Fruit fly (Drosophila melanogaster) whole organism, embryonic: ENCODE data around the gene sws.
A peak's percentile ranks its signal among the peaks of the same experiment; 100 is the strongest.

Source experiments
- Abd-B ChIP-seq: fragments of 200-800 bp; sonication (Bioruptor generic); optimal IDR thresholded peaks from 2 replicates; lab custom pipeline; 2018; ENCODE audit warnings: missing biosample characterization, mild to moderate bottlenecking, missing genetic modification characterization, moderate library complexity
- B-H2 ChIP-seq: fragments of 200-800 bp; sonication (Bioruptor generic); optimal IDR thresholded peaks from 2 replicates; lab custom pipeline; 2018; ENCODE audit warnings: missing biosample characterization, mild to moderate bottlenecking, missing genetic modification characterization
- Bteb2 ChIP-seq: fragments of 200-800 bp; sonication (Bioruptor generic); optimal IDR thresholded peaks from 2 replicates; lab custom pipeline; 2016; ENCODE audit warnings: missing biosample characterization, missing genetic modification characterization
- CG1024 ChIP-seq: fragments of 200-800 bp; sonication (Bioruptor generic); IDR thresholded peaks from 2 replicates; pipeline ENCODE4 v1.3.6; 2022; ENCODE audit warnings: missing biosample characterization, missing genetic modification characterization
- CG13296 ChIP-seq: fragments of 200-800 bp; sonication (Bioruptor generic); optimal IDR thresholded peaks from 3 replicates; lab custom pipeline; 2018; ENCODE audit warnings: missing biosample characterization, mild to moderate bottlenecking, missing genetic modification characterization
- CG14860 ChIP-seq: fragments of 200-800 bp; sonication (Bioruptor generic); IDR thresholded peaks from 3 replicates; pipeline ENCODE4 v1.3.6; 2022; ENCODE audit warnings: missing biosample characterization, missing genetic modification characterization; ENCODE audit not compliant: partially characterized antibody
- CG15601 ChIP-seq: fragments of 200-800 bp; sonication (Bioruptor generic); optimal IDR thresholded peaks from 3 replicates; lab custom pipeline; 2019; ENCODE audit warnings: missing biosample characterization, mild to moderate bottlenecking, missing genetic modification characterization, moderate library complexity
- CG1792 ChIP-seq: fragments of 200-800 bp; sonication (Bioruptor generic); optimal IDR thresholded peaks from 2 replicates; lab custom pipeline; 2016; ENCODE audit warnings: missing biosample characterization, missing genetic modification characterization
- CG2129 ChIP-seq: fragments of 200-800 bp; sonication (Bioruptor generic); IDR thresholded peaks from 2 replicates; pipeline ENCODE4 v1.3.6; 2022; ENCODE audit warnings: missing biosample characterization, missing genetic modification characterization; ENCODE audit not compliant: partially characterized antibody
- CG2199 ChIP-seq: fragments of 200-800 bp; sonication (Bioruptor generic); IDR thresholded peaks from 3 replicates; pipeline ENCODE4 v1.3.6; 2022; ENCODE audit warnings: missing biosample characterization, missing genetic modification characterization
- CG30020 ChIP-seq: fragments of 200-800 bp; optimal IDR thresholded peaks from 2 replicates; lab custom pipeline; 2019; ENCODE audit warnings: missing biosample characterization, mild to moderate bottlenecking, missing genetic modification characterization, moderate library complexity
- CG31441 ChIP-seq: fragments of 200-800 bp; sonication (Bioruptor generic); IDR thresholded peaks from 2 replicates; pipeline ENCODE4 v1.3.6; 2022; ENCODE audit warnings: missing biosample characterization, missing genetic modification characterization
- CG3163 ChIP-seq: fragments of 200-800 bp; sonication (Bioruptor generic); optimal IDR thresholded peaks from 3 replicates; lab custom pipeline; 2016; ENCODE audit warnings: missing biosample characterization, missing genetic modification characterization
- CG32767 ChIP-seq: fragments of 200-800 bp; sonication (Bioruptor generic); IDR thresholded peaks from 2 replicates; pipeline ENCODE4 v1.3.6; 2022; ENCODE audit warnings: missing biosample characterization, missing genetic modification characterization
- CG3838 ChIP-seq: fragments of 200-800 bp; sonication (Bioruptor generic); optimal IDR thresholded peaks from 3 replicates; lab custom pipeline; 2016; ENCODE audit warnings: missing biosample characterization, missing genetic modification characterization
- CG3847 ChIP-seq: fragments of 200-800 bp; sonication (Bioruptor generic); IDR thresholded peaks from 2 replicates; pipeline ENCODE4 v1.3.6; 2022; ENCODE audit warnings: missing biosample characterization, missing genetic modification characterization
- CG4424 ChIP-seq: fragments of 200-800 bp; sonication (Bioruptor generic); optimal IDR thresholded peaks from 3 replicates; lab custom pipeline; 2016; ENCODE audit warnings: missing biosample characterization, missing genetic modification characterization
- CG5180 ChIP-seq: fragments of 200-800 bp; sonication (Bioruptor generic); optimal IDR thresholded peaks from 3 replicates; lab custom pipeline; 2017; ENCODE audit warnings: missing biosample characterization, missing genetic modification characterization, mild to moderate bottlenecking, moderate library complexity, missing genetic modification reagents
- CG5953 ChIP-seq: fragments of 200-800 bp; sonication (Bioruptor generic); IDR thresholded peaks from 2 replicates; pipeline ENCODE4 v1.3.6; 2022; ENCODE audit warnings: missing biosample characterization, missing genetic modification characterization
- CG7372 ChIP-seq: fragments of 200-800 bp; sonication (Bioruptor generic); IDR thresholded peaks from 2 replicates; pipeline ENCODE4 v1.3.6; 2022; ENCODE audit warnings: missing biosample characterization, missing genetic modification characterization
- CG7928 ChIP-seq: fragments of 200-800 bp; sonication (Bioruptor generic); optimal IDR thresholded peaks from 2 replicates; lab custom pipeline; 2017; ENCODE audit warnings: missing biosample characterization, mild to moderate bottlenecking, missing genetic modification characterization
- CG8089 ChIP-seq: fragments of 200-800 bp; sonication (Bioruptor generic); optimal IDR thresholded peaks from 3 replicates; lab custom pipeline; 2016; ENCODE audit warnings: missing biosample characterization, missing genetic modification characterization
- CG8924 ChIP-seq: fragments of 200-800 bp; optimal IDR thresholded peaks from 3 replicates; lab custom pipeline; 2019; ENCODE audit warnings: missing biosample characterization, mild to moderate bottlenecking, missing genetic modification characterization, moderate library complexity
- CG9932 ChIP-seq: fragments of 200-800 bp; sonication (Bioruptor generic); IDR thresholded peaks from 2 replicates; pipeline ENCODE4 v1.3.6; 2022; ENCODE audit warnings: missing biosample characterization, missing genetic modification characterization
- CHES-1-like ChIP-seq: fragments of 200-800 bp; sonication (Bioruptor generic); optimal IDR thresholded peaks from 2 replicates; lab custom pipeline; 2016; ENCODE audit warnings: missing biosample characterization, missing genetic modification characterization
- Dad ChIP-seq: fragments of 200-800 bp; sonication (Bioruptor generic); optimal IDR thresholded peaks from 3 replicates; lab custom pipeline; 2016; ENCODE audit warnings: missing biosample characterization, missing genetic modification characterization
- E2f2 ChIP-seq: fragments of 200-800 bp; sonication (Bioruptor generic); IDR thresholded peaks from 2 replicates; pipeline ENCODE4 v1.3.6; 2022; ENCODE audit warnings: missing biosample characterization, missing genetic modification characterization
- Gsc ChIP-seq: fragments of 200-800 bp; sonication (Bioruptor generic); IDR thresholded peaks from 2 replicates; pipeline ENCODE4 v1.3.6; 2022; ENCODE audit warnings: missing biosample characterization, missing genetic modification characterization
- HHEX ChIP-seq: fragments of 200-800 bp; sonication (Bioruptor generic); optimal IDR thresholded peaks from 3 replicates; lab custom pipeline; 2017; ENCODE audit warnings: missing biosample characterization, mild to moderate bottlenecking, missing genetic modification characterization, missing genetic modification reagents
- HmgD ChIP-seq: fragments of 200-800 bp; sonication (Bioruptor generic); optimal IDR thresholded peaks from 3 replicates; lab custom pipeline; 2016; ENCODE audit warnings: missing biosample characterization, missing genetic modification characterization
- HmgZ ChIP-seq: fragments of 200-800 bp; sonication (Bioruptor generic); optimal IDR thresholded peaks from 2 replicates; lab custom pipeline; 2018; ENCODE audit warnings: missing biosample characterization, mild to moderate bottlenecking, missing genetic modification characterization
- Lpt ChIP-seq: fragments of >200 bp; optimal IDR thresholded peaks from 2 replicates; lab custom pipeline; 2018; ENCODE audit warnings: missing biosample characterization, missing genetic modification characterization
- Mes4 ChIP-seq: fragments of 200-800 bp; sonication (Bioruptor generic); optimal IDR thresholded peaks from 2 replicates; lab custom pipeline; 2016; ENCODE audit warnings: missing biosample characterization, missing genetic modification characterization
- Scr ChIP-seq: fragments of 200-800 bp; sonication (Bioruptor generic); IDR thresholded peaks from 2 replicates; pipeline ENCODE4 v1.3.6; 2022; ENCODE audit warnings: missing biosample characterization, missing genetic modification characterization; ENCODE audit not compliant: partially characterized antibody
- ara ChIP-seq: fragments of 200-800 bp; sonication (Bioruptor generic); IDR thresholded peaks from 2 replicates; pipeline ENCODE4 v1.3.6; 2022; ENCODE audit warnings: missing biosample characterization, missing genetic modification characterization
- ato ChIP-seq: fragments of 200-800 bp; sonication (Bioruptor generic); IDR thresholded peaks from 2 replicates; pipeline ENCODE4 v1.3.6; 2022; ENCODE audit warnings: missing biosample characterization, missing genetic modification characterization; ENCODE audit not compliant: partially characterized antibody
- bcd ChIP-seq: fragments of 200-800 bp; sonication (Bioruptor generic); optimal IDR thresholded peaks from 2 replicates; lab custom pipeline; 2017; ENCODE audit warnings: missing biosample characterization, mild to moderate bottlenecking, missing genetic modification characterization
- cas ChIP-seq: fragments of 200-800 bp; sonication (Bioruptor generic); IDR thresholded peaks from 2 replicates; pipeline ENCODE4 v1.3.6; 2022; ENCODE audit warnings: missing biosample characterization, missing genetic modification characterization
- caup ChIP-seq: fragments of 200-800 bp; sonication (Bioruptor generic); optimal IDR thresholded peaks from 3 replicates; lab custom pipeline; 2017; ENCODE audit warnings: missing biosample characterization, mild to moderate bottlenecking, missing genetic modification characterization, moderate library complexity; ENCODE audit not compliant: severe bottlenecking
- dati ChIP-seq: fragments of 200-800 bp; sonication (Bioruptor generic); IDR thresholded peaks from 2 replicates; pipeline ENCODE4 v1.3.6; 2022; ENCODE audit warnings: missing biosample characterization, missing genetic modification characterization
- her ChIP-seq: fragments of 200-800 bp; sonication (Bioruptor generic); optimal IDR thresholded peaks from 2 replicates; lab custom pipeline; 2016; ENCODE audit warnings: missing biosample characterization, missing genetic modification characterization
- insv ChIP-seq, 2 experiments: fragments of 200-800 bp; sonication (Bioruptor generic); optimal IDR thresholded peaks; 3 replicates each; lab custom pipeline; 2016 to 2018; ENCODE audit warnings: missing biosample characterization in 2 of 2, missing genetic modification characterization in 2 of 2
- inv ChIP-seq: fragments of 200-800 bp; sonication (Bioruptor generic); IDR thresholded peaks from 2 replicates; pipeline ENCODE4 v1.3.6; 2022; ENCODE audit warnings: missing biosample characterization, missing genetic modification characterization; ENCODE audit not compliant: partially characterized antibody
- kah ChIP-seq: fragments of 200-800 bp; sonication (Bioruptor generic); optimal IDR thresholded peaks from 2 replicates; lab custom pipeline; 2018; ENCODE audit warnings: missing biosample characterization, mild to moderate bottlenecking, missing genetic modification characterization
- lab ChIP-seq: fragments of 200-800 bp; sonication (Bioruptor generic); optimal IDR thresholded peaks from 3 replicates; lab custom pipeline; 2017; ENCODE audit warnings: missing biosample characterization, missing genetic modification characterization, mild to moderate bottlenecking, moderate library complexity, missing genetic modification reagents
- lmd ChIP-seq: fragments of 200-800 bp; sonication (Bioruptor generic); IDR thresholded peaks from 2 replicates; pipeline ENCODE4 v1.3.6; 2022; ENCODE audit warnings: missing biosample characterization, missing genetic modification characterization
- nom ChIP-seq: fragments of 200-800 bp; sonication (Bioruptor generic); optimal IDR thresholded peaks from 2 replicates; lab custom pipeline; 2017; ENCODE audit warnings: missing biosample characterization, missing genetic modification characterization, mild to moderate bottlenecking, moderate library complexity, missing genetic modification reagents
- otp ChIP-seq: fragments of 200-800 bp; sonication (Bioruptor generic); IDR thresholded peaks from 3 replicates; pipeline ENCODE4, ENCODE4 v1.3.6; 2022; ENCODE audit warnings: missing biosample characterization, missing genetic modification characterization
- pros ChIP-seq: fragments of 200-800 bp; sonication (Bioruptor generic); optimal IDR thresholded peaks from 3 replicates; lab custom pipeline; 2019; ENCODE audit warnings: missing biosample characterization, mild to moderate bottlenecking, missing genetic modification characterization, moderate library complexity
- tap ChIP-seq: fragments of 200-800 bp; optimal IDR thresholded peaks from 3 replicates; lab custom pipeline; 2019; ENCODE audit warnings: missing biosample characterization, mild to moderate bottlenecking, missing genetic modification characterization, moderate library complexity
- vvl ChIP-seq: fragments of 200-800 bp; sonication (Bioruptor generic); IDR thresholded peaks from 2 replicates; pipeline ENCODE4 v1.3.6; 2022; ENCODE audit warnings: missing biosample characterization, missing genetic modification characterization

Gene sws

dm6 chrX:7946858-7947313 lies 21.1 kb downstream of the sws start, which contains the start of gene orion (continued):
- TF ChIP-seq Bteb2: no peak
- TF ChIP-seq CG32767 (GFP tag; lab: Robert Waterston, UW): no peak
- peak; percentile 3 for TF ChIP-seq B-H2
- peak; percentile 56; the same call in 1 of the 2 replicates for TF ChIP-seq CG2129
- no peak for TF ChIP-seq CG8089 (GFP tag; lab: Kevin White, UChicago)
- TF ChIP-seq ato (GFP tag; lab: Robert Waterston, UW): peak; percentile 72
- TF ChIP-seq Gsc (GFP tag; lab: Robert Waterston, UW): no peak
- peak; percentile 17; the same call in 1 of the 2 replicates for TF ChIP-seq CG7372 (GFP tag; lab: Robert Waterston, UW)
- TF ChIP-seq CG14860 (GFP tag; lab: Robert Waterston, UW): peak; percentile 73
- no peak for TF ChIP-seq CG5180 (GFP tag; lab: Kevin White, UChicago)
- TF ChIP-seq Mes4 (GFP tag; lab: Kevin White, UChicago): no peak
- TF ChIP-seq HmgD (GFP tag; lab: Kevin White, UChicago): no peak
- TF ChIP-seq caup: no peak
- TF ChIP-seq ara (GFP tag; lab: Robert Waterston, UW): 0 out of 2 replicates have a peak, but pooled peaks have one; percentile 25
- no peak for TF ChIP-seq tap (tag; lab: Kevin White, UChicago)
- peak in 1 of 2 experiments; percentile 10 for TF ChIP-seq insv (GFP tag; optimal IDR thresholded peaks at IDR 0.05; lab: Kevin White, UChicago)
- no peak for TF ChIP-seq CG31441 (GFP tag; lab: Robert Waterston, UW)
- no peak for TF ChIP-seq CG1792
- peak; percentile 34; the same call in 1 of the 2 replicates for TF ChIP-seq E2f2
- TF ChIP-seq Scr (GFP tag; lab: Robert Waterston, UW): peak; percentile 79
- TF ChIP-seq CG13296 (GFP tag; lab: Kevin White, UChicago): no peak
- no peak for TF ChIP-seq bcd (GFP tag; lab: Kevin White, UChicago)
- TF ChIP-seq CG15601 (tag; lab: Kevin White, UChicago): no peak
- TF ChIP-seq inv: peak; percentile 54
- TF ChIP-seq CG9932 (GFP tag; lab: Robert Waterston, UW): peak; percentile 58
- TF ChIP-seq pros (GFP tag; lab: Kevin White, UChicago): peak; percentile 79
- TF ChIP-seq vvl (GFP tag; lab: Robert Waterston, UW): peak; percentile 62
- peak; percentile 30 for TF ChIP-seq HHEX
- no peak for TF ChIP-seq her (GFP tag; lab: Kevin White, UChicago)
- no peak; the same call in 1 of the 2 replicates for TF ChIP-seq lmd (GFP tag; lab: Robert Waterston, UW)
- 0 out of 3 replicates have a peak, but pooled peaks have one; percentile 34 for TF ChIP-seq otp (GFP tag; lab: Robert Waterston, UW)
- TF ChIP-seq CHES-1-like (GFP tag; lab: Kevin White, UChicago): no peak
- TF ChIP-seq lab (GFP tag; lab: Kevin White, UChicago): no peak
- TF ChIP-seq CG30020: peak; percentile 29
- TF ChIP-seq CG5953: no peak
- peak; percentile 68 for TF ChIP-seq CG3838 (GFP tag; lab: Kevin White, UChicago)
- TF ChIP-seq CG3163 (GFP tag; lab: Kevin White, UChicago): peak; percentile 34
- TF ChIP-seq CG1024: no peak
- TF ChIP-seq Dad (GFP tag; lab: Kevin White, UChicago): no peak
- TF ChIP-seq CG8924 (tag; lab: Kevin White, UChicago): peak; percentile 41
- no peak for TF ChIP-seq dati (GFP tag; lab: Robert Waterston, UW)
- TF ChIP-seq nom (GFP tag; lab: Kevin White, UChicago): peak; percentile 96
- no peak for TF ChIP-seq Abd-B
- TF ChIP-seq CG2199 (GFP tag; lab: Robert Waterston, UW): peak; percentile 72; the same call in 1 of the 3 replicates
- peak; percentile 32; the same call in 1 of the 2 replicates for TF ChIP-seq CG3847 (GFP tag; lab: Robert Waterston, UW)
- TF ChIP-seq Lpt (GFP tag; lab: Kevin White, UChicago): no peak
- TF ChIP-seq HmgZ: peak; percentile 12
- TF ChIP-seq CG4424: no peak
- TF ChIP-seq kah (GFP tag; lab: Kevin White, UChicago): no peak
- no peak for TF ChIP-seq cas (GFP tag; lab: Robert Waterston, UW)
- no peak for TF ChIP-seq CG7928 (GFP tag; lab: Kevin White, UChicago)
